Worm (Caenorhabditis elegans) whole organism, L1 larva: ENCODE measurements around the gene sshk-1.

Experiments
- lin-13 ChIP-seq: fragments of 150-350 bp; optimal IDR thresholded peaks from 2 replicates; lab custom pipeline; 2014; ENCODE audit warnings: missing biosample characterization, missing genetic modification reagents, missing genetic modification characterization
- nhr-19 ChIP-seq: fragments of 200-800 bp; sonication (Bioruptor generic); conservative IDR thresholded peaks from 2 replicates; pipeline ENCODE4 v1.3.6; 2022; ENCODE audit warnings: missing genetic modification characterization, missing compliant biosample characterization
- nhr-84 ChIP-seq: sonication (generic microtip); optimal IDR thresholded peaks from 2 replicates; lab custom pipeline; 2017; ENCODE audit warnings: missing biosample characterization, missing genetic modification characterization
- pax-3 ChIP-seq: fragments of 200-800 bp; sonication (Bioruptor generic); optimal IDR thresholded peaks from 2 replicates; lab custom pipeline; 2018; ENCODE audit warnings: mild to moderate bottlenecking, missing genetic modification characterization, moderate library complexity, missing compliant biosample characterization
- snu-23 ChIP-seq: sonication (generic microtip); optimal IDR thresholded peaks from 2 replicates; lab custom pipeline; 2016; ENCODE audit warnings: missing genetic modification characterization, missing compliant biosample characterization
- vab-15 ChIP-seq: sonication (generic microtip); optimal IDR thresholded peaks from 2 replicates; lab custom pipeline; 2017; ENCODE audit warnings: missing genotype, mild to moderate bottlenecking, missing genetic modification characterization, missing compliant biosample characterization

Gene sshk-1

ce11 chrV:20862681-20863080, 46.7 kb downstream of the sshk-1 start, which contains the start of gene twk-35:
TSS of gene twk-35 (plus strand) at chrV:20862981.
- TF ChIP-seq nhr-84 (tag; lab: Kevin White, UChicago) (no peak), nhr-19 (GFP tag; lab: Robert Waterston, UW) (no peak), snu-23 (GFP tag; lab: Kevin White, UChicago) (no peak), lin-13 (GFP tag; lab: Kevin White, UChicago) (no peak), pax-3 (tag; lab: Kevin White, UChicago) (no peak), vab-15 (tag; lab: Kevin White, UChicago) (no peak)
- TF ChIP-seq, all 84 proteins: peak for 0
